Worm (Caenorhabditis elegans) whole organism, L1 larva: ENCODE results near the gene sulp-8.

Experiments used
- C34B4.2 ChIP-seq: sonication (generic microtip); optimal IDR thresholded peaks from 2 replicates; lab custom pipeline; 2017; ENCODE audit warnings: mild to moderate bottlenecking, missing genetic modification characterization, missing compliant biosample characterization
- F16B12.6 ChIP-seq: fragments of 150-350 bp; optimal IDR thresholded peaks from 2 replicates; lab custom pipeline; 2014; ENCODE audit warnings: missing biosample characterization, missing genetic modification characterization
- alr-1 ChIP-seq: fragments of 200-800 bp; sonication (Bioruptor generic); optimal IDR thresholded peaks from 2 replicates; lab custom pipeline; 2018; ENCODE audit warnings: borderline replicate concordance, mild to moderate bottlenecking, missing genetic modification characterization, missing compliant biosample characterization
- aly-2 ChIP-seq: fragments of 150-350 bp; optimal IDR thresholded peaks from 2 replicates; lab custom pipeline; 2014; ENCODE audit warnings: missing biosample characterization, missing genetic modification characterization
- blmp-1 ChIP-seq: fragments of 150-350 bp; optimal IDR thresholded peaks from 2 replicates; lab custom pipeline; 2014; ENCODE audit warnings: missing biosample characterization, missing genetic modification characterization
- ceh-63 ChIP-seq: fragments of 200-800 bp; sonication (Bioruptor generic); optimal IDR thresholded peaks from 2 replicates; lab custom pipeline; 2018; ENCODE audit warnings: mild to moderate bottlenecking, missing genetic modification characterization, missing compliant biosample characterization
- ceh-82 ChIP-seq, 3 experiments: fragments of 150-350 bp in 1 of 3; sonication (generic microtip) in 2 of 3; optimal IDR thresholded peaks; 2 replicates each; lab custom pipeline; 2014 to 2017; ENCODE audit warnings: missing biosample characterization in 3 of 3, missing genetic modification characterization in 3 of 3
- dpl-1 ChIP-seq, 3 experiments: fragments of 150-350 bp in 2 of 3; sonication (generic microtip) in 1 of 3; optimal IDR thresholded peaks; 2 replicates each; lab custom pipeline; 2014 to 2017; ENCODE audit warnings: missing biosample characterization in 3 of 3, missing genetic modification characterization in 3 of 3, missing genetic modification reagents in 3 of 3
- dsc-1 ChIP-seq: sonication (generic microtip); optimal IDR thresholded peaks from 2 replicates; lab custom pipeline; 2016; ENCODE audit warnings: mild to moderate bottlenecking, missing genetic modification characterization, missing compliant biosample characterization
- egl-13 ChIP-seq: sonication (generic microtip); optimal IDR thresholded peaks from 2 replicates; lab custom pipeline; 2016; ENCODE audit warnings: missing genotype, missing genetic modification reagents, missing genetic modification characterization, missing compliant biosample characterization
- elt-3 ChIP-seq, 6 experiments: fragments of 150-350 bp in 1 of 6; sonication (generic microtip); optimal IDR thresholded peaks; 2 replicates each; lab custom pipeline; 2017 to 2018; ENCODE audit warnings: missing biosample characterization in 6 of 6, missing genetic modification characterization in 6 of 6, inconsistent platforms in 1 of 6
- fkh-8 ChIP-seq: sonication (generic microtip); optimal IDR thresholded peaks from 2 replicates; lab custom pipeline; 2016; ENCODE audit warnings: mild to moderate bottlenecking, missing genetic modification characterization, missing compliant biosample characterization
- grh-1 ChIP-seq: fragments of 200-800 bp; sonication (Bioruptor generic); IDR thresholded peaks from 2 replicates; pipeline ENCODE4 v1.3.6; 2022; ENCODE audit warnings: missing genetic modification reagents, missing genetic modification characterization, missing compliant biosample characterization
- hlh-17 ChIP-seq: fragments of 200-800 bp; sonication (Bioruptor generic); optimal IDR thresholded peaks from 2 replicates; lab custom pipeline; 2018; ENCODE audit warnings: missing genetic modification characterization, mild to moderate bottlenecking, missing compliant biosample characterization, moderate library complexity, borderline replicate concordance
- isw-1 ChIP-seq: fragments of 200-800 bp; sonication (Bioruptor generic); IDR thresholded peaks from 2 replicates; pipeline ENCODE4 v1.3.6; 2022; ENCODE audit warnings: missing genetic modification characterization, missing compliant biosample characterization
- lin-14 ChIP-seq: fragments of 200-800 bp; sonication (Bioruptor generic); optimal IDR thresholded peaks from 2 replicates; lab custom pipeline; 2018; ENCODE audit warnings: mild to moderate bottlenecking, missing genetic modification characterization, moderate library complexity, missing compliant biosample characterization
- lin-15B ChIP-seq: fragments of 150-350 bp; sonication (generic microtip); optimal IDR thresholded peaks from 3 replicates; lab custom pipeline; 2014; ENCODE audit warnings: missing biosample characterization, missing genetic modification characterization
- lin-35 ChIP-seq, 2 experiments: fragments of 150-350 bp; optimal IDR thresholded peaks; 2 replicates each; lab custom pipeline; 2014; ENCODE audit warnings: missing biosample characterization in 2 of 2, missing genetic modification characterization in 2 of 2, missing genetic modification reagents in 2 of 2
- lin-39 ChIP-seq: fragments of 150-350 bp; optimal IDR thresholded peaks from 2 replicates; lab custom pipeline; 2014; ENCODE audit warnings: missing biosample characterization, missing genetic modification reagents, missing genetic modification characterization
- lsy-2 ChIP-seq, 2 experiments: fragments of 150-350 bp; optimal IDR thresholded peaks; 2 replicates each; lab custom pipeline; 2014; ENCODE audit warnings: missing biosample characterization in 2 of 2, missing genetic modification characterization in 2 of 2
- mef-2 ChIP-seq: fragments of 150-350 bp; optimal IDR thresholded peaks from 2 replicates; lab custom pipeline; 2014; ENCODE audit warnings: missing biosample characterization, missing genetic modification characterization
- nhr-19 ChIP-seq: fragments of 200-800 bp; sonication (Bioruptor generic); conservative IDR thresholded peaks from 2 replicates; pipeline ENCODE4 v1.3.6; 2022; ENCODE audit warnings: missing genetic modification characterization, missing compliant biosample characterization
- nhr-20 ChIP-seq: sonication (generic microtip); optimal IDR thresholded peaks from 2 replicates; lab custom pipeline; 2016; ENCODE audit warnings: mild to moderate bottlenecking, missing genetic modification characterization, missing compliant biosample characterization
- nhr-71 ChIP-seq: sonication (generic microtip); optimal IDR thresholded peaks from 2 replicates; lab custom pipeline; 2016; ENCODE audit warnings: mild to moderate bottlenecking, missing genetic modification characterization, moderate library complexity, missing compliant biosample characterization
- nhr-85 ChIP-seq: sonication (generic microtip); peaks from one replicate; lab custom pipeline; 2016; ENCODE audit warnings: missing genetic modification characterization, inconsistent platforms, missing compliant biosample characterization
- pqm-1 ChIP-seq: sonication (generic microtip); optimal IDR thresholded peaks from 3 replicates; lab custom pipeline; 2017; ENCODE audit warnings: missing biosample characterization, missing genetic modification characterization
- rnt-1 ChIP-seq: sonication (generic microtip); optimal IDR thresholded peaks from 2 replicates; lab custom pipeline; 2016; ENCODE audit warnings: mild to moderate bottlenecking, missing genetic modification characterization, moderate library complexity, missing compliant biosample characterization
- snu-23 ChIP-seq: sonication (generic microtip); optimal IDR thresholded peaks from 2 replicates; lab custom pipeline; 2016; ENCODE audit warnings: missing genetic modification characterization, missing compliant biosample characterization
- sup-37 ChIP-seq: fragments of 200-800 bp; sonication (Bioruptor generic); optimal IDR thresholded peaks from 2 replicates; lab custom pipeline; 2018; ENCODE audit warnings: mild to moderate bottlenecking, missing genetic modification characterization, missing compliant biosample characterization
- swsn-7 ChIP-seq: sonication (generic microtip); optimal IDR thresholded peaks from 2 replicates; lab custom pipeline; 2016; ENCODE audit warnings: missing genetic modification characterization, missing compliant biosample characterization
- unc-130 ChIP-seq: fragments of 150-350 bp; optimal IDR thresholded peaks from 2 replicates; lab custom pipeline; 2017; ENCODE audit warnings: missing biosample characterization, missing genetic modification characterization, inconsistent platforms
- unc-62 ChIP-seq: fragments of 150-350 bp; optimal IDR thresholded peaks from 2 replicates; lab custom pipeline; 2014; ENCODE audit warnings: missing biosample characterization, missing genetic modification reagents, missing genetic modification characterization
- unc-86 ChIP-seq: sonication (generic microtip); optimal IDR thresholded peaks from 2 replicates; lab custom pipeline; 2016; ENCODE audit warnings: missing genetic modification characterization, missing compliant biosample characterization
- vab-15 ChIP-seq: sonication (generic microtip); optimal IDR thresholded peaks from 2 replicates; lab custom pipeline; 2017; ENCODE audit warnings: missing genotype, mild to moderate bottlenecking, missing genetic modification characterization, missing compliant biosample characterization
- xbp-1 ChIP-seq: sonication (generic microtip); optimal IDR thresholded peaks from 2 replicates; lab custom pipeline; 2016; ENCODE audit warnings: missing genetic modification characterization, missing compliant biosample characterization
- zag-1 ChIP-seq: fragments of 150-350 bp; optimal IDR thresholded peaks from 2 replicates; lab custom pipeline; 2014; ENCODE audit warnings: missing biosample characterization, missing genetic modification characterization
- zip-4 ChIP-seq: fragments of 200-800 bp; sonication (Bioruptor generic); optimal IDR thresholded peaks from 2 replicates; lab custom pipeline; 2018; ENCODE audit warnings: mild to moderate bottlenecking, missing genetic modification characterization, moderate library complexity, missing compliant biosample characterization

sulp-8 gene

ce11 chrV:9661514-9661913 is 12.0 kb downstream of the sulp-8 start, which contains the start of gene pitr-4:
TSS of gene pitr-4 (minus strand) at chrV:9661614.
- TF ChIP-seq ceh-63 = no peak
- no peak for TF ChIP-seq sup-37 (GFP tag; lab: Kevin White, UChicago)
- no peak for TF ChIP-seq alr-1
- TF ChIP-seq xbp-1 (tag; lab: Kevin White, UChicago) = no peak
- TF ChIP-seq unc-86 (tag; lab: Kevin White, UChicago) = no peak
- no peak for TF ChIP-seq snu-23 (GFP tag; lab: Kevin White, UChicago)
- no peak for TF ChIP-seq nhr-20
- TF ChIP-seq lin-15B (tag; lab: Kevin White, UChicago) = no peak
- no peak for TF ChIP-seq isw-1 (GFP tag; lab: Robert Waterston, UW)

ce11 chrV:9654154-9654805 is 19.2 kb downstream of the sulp-8 start, which contains the start of gene cyp-29A4:
TSS of gene cyp-29A4 (plus strand) at chrV:9654755.
- TF ChIP-seq lin-35 (GFP tag; optimal IDR thresholded peaks at IDR 0.05; lab: Kevin White, UChicago) (peak in 1 of 2 experiments; percentile 29), dpl-1 (GFP tag; optimal IDR thresholded peaks at IDR 0.05; lab: Kevin White, UChicago) (no peak), hlh-17 (GFP tag; lab: Kevin White, UChicago) (no peak), egl-13 (tag; lab: Kevin White, UChicago) (no peak), grh-1 (GFP tag; lab: Robert Waterston, UW) (peak; percentile 68), snu-23 (GFP tag; lab: Kevin White, UChicago) (peak; percentile 31), isw-1 (GFP tag; lab: Robert Waterston, UW) (no peak), swsn-7 (tag; lab: Kevin White, UChicago) (no peak), unc-130 (no peak), lin-14 (peak; percentile 57), nhr-20 (peak; percentile 66), zag-1 (no peak), rnt-1 (tag; lab: Kevin White, UChicago) (no peak), aly-2 (no peak), fkh-8 (tag; lab: Kevin White, UChicago) (no peak), ceh-82 (tag; optimal IDR thresholded peaks at IDR 0.05; lab: Kevin White, UChicago) (no peak), sup-37 (GFP tag; lab: Kevin White, UChicago) (no peak), vab-15 (tag; lab: Kevin White, UChicago) (peak; percentile 39), pqm-1 (tag; lab: Kevin White, UChicago) (no peak), unc-62 (GFP tag; lab: Kevin White, UChicago) (no peak), elt-3 (tag; optimal IDR thresholded peaks at IDR 0.05; lab: Kevin White, UChicago) (peak; percentile 69 to 96 (median 92)), nhr-19 (GFP tag; lab: Robert Waterston, UW) (peak; percentile 44), blmp-1 (tag; lab: Kevin White, UChicago) (peak; percentile 58), lsy-2 (tag; optimal IDR thresholded peaks at IDR 0.05; lab: Kevin White, UChicago) (no peak), mef-2 (tag; lab: Kevin White, UChicago) (no peak), nhr-85 (tag; lab: Kevin White, UChicago) (peak; percentile 89), dsc-1 (no peak), nhr-71 (tag; lab: Kevin White, UChicago) (peak; percentile 72)
- TF ChIP-seq, all 84 proteins: peak for 11

ce11 chrV:9651294-9651693 is 22.2 kb downstream of the sulp-8 start, which contains the start of gene T06E4.21:
TSS of gene T06E4.21 (plus strand) at chrV:9651594.
- no peak for TF ChIP-seq dsc-1
- TF ChIP-seq egl-13 (tag; lab: Kevin White, UChicago) = no peak
- no peak for TF ChIP-seq F16B12.6 (tag; lab: Kevin White, UChicago)
- no peak for TF ChIP-seq snu-23 (GFP tag; lab: Kevin White, UChicago)
- TF ChIP-seq lin-39 (tag; lab: Kevin White, UChicago) = no peak
- no peak for TF ChIP-seq zip-4 (GFP tag; lab: Kevin White, UChicago)
- no peak for TF ChIP-seq C34B4.2
- TF ChIP-seq, all 84 proteins: peak for 0
